Worm (Caenorhabditis elegans) whole organism, early embryonic: ENCODE data around the gene F09B9.4.

Experiments
- F13C5.2 ChIP-seq: sonication (generic microtip); optimal IDR thresholded peaks from 2 replicates; lab custom pipeline; 2017; ENCODE audit warnings: mild to moderate bottlenecking, missing genetic modification characterization, inconsistent platforms, missing compliant biosample characterization
- aly-1 ChIP-seq: sonication (generic microtip); optimal IDR thresholded peaks from 2 replicates; lab custom pipeline; 2016; ENCODE audit warnings: missing genetic modification characterization, missing compliant biosample characterization
- ama-1 ChIP-seq: fragments of 150-350 bp; optimal IDR thresholded peaks from 2 replicates; lab custom pipeline; 2014
- ceh-13 ChIP-seq: fragments of 200-800 bp; sonication (Bioruptor generic); optimal IDR thresholded peaks from 2 replicates; lab custom pipeline; 2018; ENCODE audit warnings: mild to moderate bottlenecking, missing genetic modification characterization, missing compliant biosample characterization
- ets-7 ChIP-seq: sonication (generic microtip); optimal IDR thresholded peaks from 2 replicates; lab custom pipeline; 2016; ENCODE audit warnings: missing genotype, missing genetic modification characterization, missing compliant biosample characterization
- flt-1 ChIP-seq: fragments of 200-800 bp; sonication (Bioruptor generic); IDR thresholded peaks from 2 replicates; pipeline ENCODE4 v1.3.6; 2022; ENCODE audit warnings: missing genetic modification characterization, missing compliant biosample characterization
- hmg-4 ChIP-seq: fragments of 200-800 bp; sonication (Bioruptor generic); optimal IDR thresholded peaks from 2 replicates; lab custom pipeline; 2018; ENCODE audit warnings: mild to moderate bottlenecking, missing genetic modification characterization, missing compliant biosample characterization
- pes-1 ChIP-seq: fragments of 200-800 bp; sonication (Bioruptor generic); IDR thresholded peaks from 2 replicates; pipeline ENCODE4 v1.3.6; 2022; ENCODE audit warnings: missing genetic modification reagents, missing genetic modification characterization, missing compliant biosample characterization
- tbx-11 ChIP-seq: fragments of 200-800 bp; sonication (Bioruptor generic); IDR thresholded peaks from 2 replicates; pipeline ENCODE4 v1.3.6; 2022; ENCODE audit warnings: missing genetic modification characterization, missing compliant biosample characterization
- tra-4 ChIP-seq: sonication (generic microtip); optimal IDR thresholded peaks from 2 replicates; lab custom pipeline; 2017; ENCODE audit warnings: missing genetic modification characterization, missing compliant biosample characterization

- TF ChIP-seq tbx-11 (GFP tag; lab: Robert Waterston, UW) (no peak), pes-1 (GFP tag; lab: Robert Waterston, UW) (no peak; the same call in 1 of the 2 replicates), ceh-13 (GFP tag; lab: Kevin White, UChicago) (no peak), ets-7 (no peak), ama-1 (lab: Kevin White, UChicago) (no peak), hmg-4 (GFP tag; lab: Kevin White, UChicago) (peak; percentile 60), flt-1 (no peak), aly-1 (no peak), tra-4 (no peak), F13C5.2 (tag; lab: Kevin White, UChicago) (no peak)
These were observed 15.4 kb upstream of the F09B9.4 start for ce11 chrX:10145011-10145410.
